Worm (Caenorhabditis elegans): ENCODE measurements around the gene C54F6.19.
A peak's percentile ranks its signal among the peaks of the same experiment; 100 is the strongest.

The C54F6.19 gene

ce11 chrV:7587637-7588036 lies 42.4 kb downstream of the C54F6.19 start, which contains the start of the genes F19F10.11 and C50E3.5:
Gene F19F10.11 (minus strand): TSS chrV:7587704.
Gene C50E3.5 (plus strand): TSS chrV:7587996.
- TF ChIP-seq K11D2.4 (GFP tag; IDR thresholded peaks at IDR 0.05), result no peak
- 0 out of 2 replicates have a peak, but pooled peaks have one; percentile 27 for TF ChIP-seq dox-1 (GFP tag; IDR thresholded peaks at IDR 0.05)
- TF ChIP-seq mcd-1 (GFP tag; IDR thresholded peaks at IDR 0.05), result peak; percentile 95
- peak; percentile 35 for TF ChIP-seq snpc-3.4 (tag; optimal IDR thresholded peaks at IDR 0.05)
- TF ChIP-seq sdz-38 (tag; optimal IDR thresholded peaks at IDR 0.05), result no peak
- no peak for TF ChIP-seq snpc-4 (GFP tag; optimal IDR thresholded peaks at IDR 0.05)
- TF ChIP-seq snpc-4 (tag; optimal IDR thresholded peaks at IDR 0.05), result peak in 3 of 4 experiments; percentile 12 to 34 (median 18)
- peak; percentile 28 for TF ChIP-seq lsl-1 (GFP tag; optimal IDR thresholded peaks at IDR 0.05)
- peak in 1 of 3 experiments; percentile 50 for TF ChIP-seq lin-35 (GFP tag; optimal IDR thresholded peaks at IDR 0.05)
- peak; percentile 98 for TF ChIP-seq hmg-1.2 (GFP tag; IDR thresholded peaks at IDR 0.05)
- TF ChIP-seq F23B12.7 (tag; optimal IDR thresholded peaks at IDR 0.05; ENCODE audit: insufficient read depth), result peak; percentile 45
- peak; percentile 30 for TF ChIP-seq lin-54 (GFP tag; optimal IDR thresholded peaks at IDR 0.05)
- TF ChIP-seq Y56A3A.18 (GFP tag; IDR thresholded peaks at IDR 0.05), result no peak
- peak; percentile 12 for TF ChIP-seq snpc-1.1 (tag; optimal IDR thresholded peaks at IDR 0.05; ENCODE audit: insufficient read depth)
- TF ChIP-seq ceh-58 (GFP tag; IDR thresholded peaks at IDR 0.05), result no peak
- peak; percentile 29 for TF ChIP-seq ztf-18 (tag; optimal IDR thresholded peaks at IDR 0.05)
- peak; percentile 60 for TF ChIP-seq madf-6 (GFP tag; IDR thresholded peaks at IDR 0.05)
- TF ChIP-seq ztf-6 (GFP tag; IDR thresholded peaks at IDR 0.05), result no peak
- TF ChIP-seq snpc-1.3 (tag; optimal IDR thresholded peaks at IDR 0.05; ENCODE audit: insufficient read depth), result peak; percentile 60
- TF ChIP-seq attf-5 (GFP tag; optimal IDR thresholded peaks at IDR 0.05), result peak; percentile 91

- TF ChIP-seq efl-1 (GFP tag; optimal IDR thresholded peaks at IDR 0.05) (no peak), repo-1 (tag; optimal IDR thresholded peaks at IDR 0.05) (no peak), rec-8 (tag; optimal IDR thresholded peaks at IDR 0.05) (no peak)
These were observed 45.2 kb downstream of the C54F6.19 start, which contains the start of gene C50E3.6 for ce11 chrV:7590454-7590853. Gene C50E3.6 (minus strand): TSS chrV:7590554.

- TF ChIP-seq ztf-26 (tag; optimal IDR thresholded peaks at IDR 0.05) (no peak), Y79H2A.3 (GFP tag; conservative IDR thresholded peaks at IDR 0.05) (no peak), snpc-4 (GFP tag; optimal IDR thresholded peaks at IDR 0.05) (no peak), snpc-4 (tag; optimal IDR thresholded peaks at IDR 0.05) (peak in 2 of 4 experiments; percentile 72 to 81), attf-3 (GFP tag; conservative IDR thresholded peaks at IDR 0.05) (no peak), F22D6.2 (tag; optimal IDR thresholded peaks at IDR 0.05) (no peak), snpc-1.1 (tag; optimal IDR thresholded peaks at IDR 0.05; ENCODE audit: insufficient read depth) (peak; percentile 59), Y95B8A.8 (GFP tag; IDR thresholded peaks at IDR 0.05) (no peak), C17E4.6 (GFP tag; IDR thresholded peaks at IDR 0.05) (no peak), nfya-1 (tag; optimal IDR thresholded peaks at IDR 0.05; ENCODE audit: borderline replicate concordance, insufficient read depth) (no peak)
These were observed 49.8 kb downstream of the C54F6.19 start for ce11 chrV:7595132-7595531.
